Worm (Caenorhabditis elegans) whole organism, mixed stage, embryonic: ENCODE measurements around the gene coa-4.
A peak's percentile ranks its signal among the peaks of the same experiment; 100 is the strongest.

Source experiments
- ces-1 ChIP-seq: fragments of 150-350 bp; optimal IDR thresholded peaks from 2 replicates; lab custom pipeline; 2014; ENCODE audit warnings: missing biosample characterization, missing genetic modification reagents, missing genetic modification characterization
- lsy-2 ChIP-seq: fragments of 150-350 bp; optimal IDR thresholded peaks from 2 replicates; lab custom pipeline; 2014; ENCODE audit warnings: missing biosample characterization, missing genetic modification characterization
- mep-1 ChIP-seq: fragments of 150-350 bp; optimal IDR thresholded peaks from 2 replicates; lab custom pipeline; 2017; ENCODE audit warnings: missing biosample characterization, missing genetic modification reagents, missing genetic modification characterization, inconsistent platforms
- nhr-76 ChIP-seq: sonication (generic microtip); optimal IDR thresholded peaks from 2 replicates; lab custom pipeline; 2017; ENCODE audit warnings: missing biosample characterization, missing genetic modification characterization
- pha-4 ChIP-seq: fragments of 150-350 bp; optimal IDR thresholded peaks from 2 replicates; lab custom pipeline; 2018; ENCODE audit warnings: missing biosample characterization, missing genetic modification reagents, missing genetic modification characterization
- unc-62 ChIP-seq: fragments of 150-350 bp; optimal IDR thresholded peaks from 2 replicates; lab custom pipeline; 2014; ENCODE audit warnings: missing biosample characterization, missing genetic modification reagents, missing genetic modification characterization

DNA sequence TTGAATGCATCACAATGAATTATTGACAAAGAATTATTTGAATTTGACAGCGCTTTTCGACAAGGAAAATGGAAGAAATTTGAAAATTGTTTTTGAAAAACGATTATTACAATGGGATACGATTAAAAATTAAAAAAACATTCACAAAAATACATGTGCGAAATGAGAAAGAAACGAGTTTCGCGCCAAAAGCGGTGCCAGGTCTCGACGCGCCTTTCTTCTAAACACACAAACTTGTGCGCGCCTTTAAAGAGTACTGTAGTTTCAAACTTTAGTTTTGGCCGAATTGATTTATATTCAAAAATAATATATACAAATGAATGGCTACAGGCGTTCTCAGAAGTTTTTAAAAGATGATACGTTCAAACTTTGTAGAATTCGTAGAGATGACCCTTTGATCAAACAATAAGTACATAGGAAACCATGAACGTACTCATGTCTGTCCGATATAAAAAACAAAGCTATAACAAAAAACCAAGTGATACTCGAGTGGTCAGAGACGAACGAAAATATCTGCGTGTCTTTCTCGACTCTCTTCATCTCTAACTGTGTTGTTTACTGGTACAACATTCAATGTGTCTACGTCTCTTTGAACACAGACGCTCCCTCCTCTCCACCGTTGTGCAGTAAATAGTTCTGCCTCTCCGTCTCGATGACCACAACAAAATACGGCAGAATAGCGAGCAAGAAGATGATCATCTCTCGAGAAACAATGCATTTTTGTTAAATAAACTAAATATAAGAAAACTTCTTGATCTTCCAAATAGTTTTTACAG is 32.6 kb upstream of the coa-4 start:
- peak; percentile 2 for TF ChIP-seq ces-1 (GFP tag; lab: Kevin White, UChicago)
- peak; percentile 55 for TF ChIP-seq pha-4
- no peak for TF ChIP-seq unc-62 (GFP tag; lab: Kevin White, UChicago)
- no peak for TF ChIP-seq mep-1
- TF ChIP-seq nhr-76 (tag; lab: Kevin White, UChicago), result no peak
- TF ChIP-seq lsy-2, result no peak
